Worm (Caenorhabditis elegans): ENCODE measurements around the gene W04H10.6.

W04H10.6 gene

DNA sequence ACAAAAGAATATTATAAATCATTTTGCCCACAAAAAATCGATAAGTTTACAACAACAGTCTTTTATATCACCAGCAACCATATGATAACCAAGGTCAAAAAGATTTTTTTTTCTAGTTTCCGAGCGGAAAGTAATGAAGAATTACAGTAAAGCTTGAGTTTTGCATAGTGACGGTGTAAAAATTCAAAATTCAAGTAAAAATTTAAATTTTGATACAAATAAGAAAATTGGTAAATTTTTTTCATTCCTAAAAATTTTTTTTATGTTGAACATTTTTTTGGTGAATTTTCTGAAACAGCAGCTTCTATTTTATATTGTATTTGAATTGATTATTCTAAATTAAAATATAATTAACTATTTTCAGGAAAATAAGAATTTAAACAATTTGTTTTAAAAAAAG lies 39.5 kb downstream of the W04H10.6 start, which contains the start of gene W08F4.5:
TSS of gene W08F4.5 (minus strand) at position 101 of the 400 bp plus-strand sequence.
- TF ChIP-seq ceh-28 (tag; optimal IDR thresholded peaks at IDR 0.05) (peak; percentile 40), egl-5 (tag; optimal IDR thresholded peaks at IDR 0.05) (no peak), nhr-23 (tag; optimal IDR thresholded peaks at IDR 0.05) (peak; percentile 48), daf-12 (tag; optimal IDR thresholded peaks at IDR 0.05) (no peak)

All from whole organism, L3 larva.